Worm (Caenorhabditis elegans) whole organism, L2 larva: ENCODE results near the gene C08E8.9.

ENCODE experiments used
- F13H6.1 ChIP-seq: sonication (generic microtip); optimal IDR thresholded peaks from 2 replicates; lab custom pipeline; 2016; ENCODE audit warnings: missing genetic modification characterization, missing compliant biosample characterization
- R02D3.7 ChIP-seq: fragments of 150-350 bp; optimal IDR thresholded peaks from 2 replicates; lab custom pipeline; 2014; ENCODE audit warnings: missing biosample characterization, missing genetic modification characterization
- Y55F3AM.14 ChIP-seq: fragments of 200-800 bp; sonication (Bioruptor generic); optimal IDR thresholded peaks from 2 replicates; lab custom pipeline; 2018; ENCODE audit warnings: mild to moderate bottlenecking, missing genetic modification characterization, missing compliant biosample characterization
- ZK546.5 ChIP-seq: sonication (generic microtip); optimal IDR thresholded peaks from 2 replicates; lab custom pipeline; 2017; ENCODE audit warnings: missing biosample characterization, missing genetic modification characterization
- aly-2 ChIP-seq: fragments of 150-350 bp; optimal IDR thresholded peaks from 2 replicates; lab custom pipeline; 2014; ENCODE audit warnings: missing biosample characterization, missing genetic modification characterization
- ama-1 ChIP-seq: fragments of 150-350 bp; optimal IDR thresholded peaks from 2 replicates; lab custom pipeline; 2018; ENCODE audit warnings: inconsistent platforms
- blmp-1 ChIP-seq: sonication (generic microtip); optimal IDR thresholded peaks from 2 replicates; lab custom pipeline; 2017; ENCODE audit warnings: missing genetic modification characterization, mild to moderate bottlenecking, missing compliant biosample characterization, antibody characterized with exemption, moderate library complexity; ENCODE audit not compliant: insufficient read depth
- ceh-82 ChIP-seq: fragments of 150-350 bp; optimal IDR thresholded peaks from 2 replicates; lab custom pipeline; 2014; ENCODE audit warnings: missing biosample characterization, missing genetic modification characterization
- crh-2 ChIP-seq: sonication (generic microtip); optimal IDR thresholded peaks from 2 replicates; lab custom pipeline; 2017; ENCODE audit warnings: missing biosample characterization, missing genetic modification characterization
- dmd-4 ChIP-seq: sonication (generic microtip); optimal IDR thresholded peaks from 2 replicates; lab custom pipeline; 2017; ENCODE audit warnings: missing biosample characterization, missing genetic modification characterization
- egl-27 ChIP-seq: sonication (generic microtip); optimal IDR thresholded peaks from 3 replicates; lab custom pipeline; 2017; ENCODE audit warnings: missing biosample characterization, missing genetic modification reagents, missing genetic modification characterization
- elt-3 ChIP-seq: sonication (generic microtip); optimal IDR thresholded peaks from 2 replicates; lab custom pipeline; 2017; ENCODE audit warnings: missing biosample characterization, missing genetic modification characterization
- gmeb-1 ChIP-seq: fragments of 150-350 bp; optimal IDR thresholded peaks from 2 replicates; lab custom pipeline; 2014; ENCODE audit warnings: missing biosample characterization, missing genetic modification characterization
- lin-11 ChIP-seq: fragments of 150-350 bp; sonication (generic microtip); optimal IDR thresholded peaks from 2 replicates; lab custom pipeline; 2014; ENCODE audit warnings: missing biosample characterization, missing genetic modification characterization, inconsistent platforms, mixed read lengths
- lin-13 ChIP-seq: fragments of 150-350 bp; optimal IDR thresholded peaks from 2 replicates; lab custom pipeline; 2014; ENCODE audit warnings: missing biosample characterization, missing genetic modification reagents, missing genetic modification characterization
- lin-39 ChIP-seq: fragments of 150-350 bp; optimal IDR thresholded peaks from 2 replicates; lab custom pipeline; 2014; ENCODE audit warnings: missing biosample characterization, missing genetic modification reagents, missing genetic modification characterization
- lsy-2 ChIP-seq, 2 experiments: fragments of 150-350 bp in 1 of 2; sonication (generic microtip) in 1 of 2; optimal IDR thresholded peaks; 2 replicates each; lab custom pipeline; 2014 to 2017; ENCODE audit warnings: missing biosample characterization in 2 of 2, missing genetic modification characterization in 2 of 2
- mab-5 ChIP-seq: fragments of 150-350 bp; optimal IDR thresholded peaks from 2 replicates; lab custom pipeline; 2014; ENCODE audit warnings: missing biosample characterization, missing genetic modification characterization
- mbf-1 ChIP-seq: sonication (generic microtip); optimal IDR thresholded peaks from 2 replicates; lab custom pipeline; 2017; ENCODE audit warnings: missing biosample characterization, missing genetic modification characterization
- mdl-1 ChIP-seq, 2 experiments: fragments of 150-350 bp in 1 of 2; sonication (generic microtip) in 1 of 2; optimal IDR thresholded peaks; 2 replicates each; lab custom pipeline; 2017; ENCODE audit warnings: missing biosample characterization in 2 of 2, missing genetic modification characterization in 2 of 2
- nhr-10 ChIP-seq: sonication (generic microtip); optimal IDR thresholded peaks from 2 replicates; lab custom pipeline; 2017; ENCODE audit warnings: missing biosample characterization, missing genetic modification characterization
- nhr-11 ChIP-seq: fragments of 150-350 bp; optimal IDR thresholded peaks from 2 replicates; lab custom pipeline; 2014; ENCODE audit warnings: missing biosample characterization, missing genetic modification characterization
- nhr-12 ChIP-seq: fragments of 150-350 bp; optimal IDR thresholded peaks from 2 replicates; lab custom pipeline; 2014; ENCODE audit warnings: missing biosample characterization, missing genetic modification characterization
- nhr-129 ChIP-seq: fragments of 150-350 bp; optimal IDR thresholded peaks from 2 replicates; lab custom pipeline; 2014; ENCODE audit warnings: missing biosample characterization, missing genetic modification characterization
- nhr-25 ChIP-seq: fragments of 150-350 bp; sonication (generic microtip); optimal IDR thresholded peaks from 3 replicates; lab custom pipeline; 2014; ENCODE audit warnings: missing biosample characterization, missing genetic modification characterization
- sem-4 ChIP-seq: fragments of 150-350 bp; optimal IDR thresholded peaks from 2 replicates; lab custom pipeline; 2014; ENCODE audit warnings: missing biosample characterization, missing genetic modification reagents, missing genetic modification characterization
- skn-1 ChIP-seq: sonication (generic microtip); optimal IDR thresholded peaks from 2 replicates; lab custom pipeline; 2017; ENCODE audit warnings: missing biosample characterization, missing genetic modification characterization
- sma-9 ChIP-seq, 2 experiments: fragments of 150-350 bp in 1 of 2; sonication (generic microtip) in 1 of 2; optimal IDR thresholded peaks; 2 replicates each; lab custom pipeline; 2014 to 2016; ENCODE audit warnings: missing genetic modification characterization in 2 of 2, mild to moderate bottlenecking in 1 of 2, missing biosample characterization in 1 of 2, missing compliant biosample characterization in 1 of 2, missing genetic modification reagents in 1 of 2, moderate library complexity in 1 of 2
- snpc-4 ChIP-seq: fragments of 150-350 bp; optimal IDR thresholded peaks from 2 replicates; lab custom pipeline; 2014; ENCODE audit warnings: missing biosample characterization, missing genetic modification characterization
- unc-39 ChIP-seq: fragments of 150-350 bp; optimal IDR thresholded peaks from 2 replicates; lab custom pipeline; 2014; ENCODE audit warnings: missing biosample characterization, missing genetic modification characterization
- unc-55 ChIP-seq: fragments of 150-350 bp; sonication (generic microtip); optimal IDR thresholded peaks from 3 replicates; lab custom pipeline; 2014; ENCODE audit warnings: missing biosample characterization, missing genetic modification reagents, missing genetic modification characterization
- unc-62 ChIP-seq: fragments of 150-350 bp; optimal IDR thresholded peaks from 2 replicates; lab custom pipeline; 2014; ENCODE audit warnings: missing biosample characterization, missing genetic modification reagents, missing genetic modification characterization
- zag-1 ChIP-seq: fragments of 150-350 bp; optimal IDR thresholded peaks from 2 replicates; lab custom pipeline; 2014; ENCODE audit warnings: missing biosample characterization, missing genetic modification characterization
- ztf-11 ChIP-seq: sonication (generic microtip); optimal IDR thresholded peaks from 2 replicates; lab custom pipeline; 2017; ENCODE audit warnings: missing biosample characterization, missing genetic modification characterization
- ztf-4 ChIP-seq: fragments of 150-350 bp; optimal IDR thresholded peaks from 2 replicates; lab custom pipeline; 2014; ENCODE audit warnings: missing biosample characterization, missing genetic modification characterization

The C08E8.9 gene

ce11 chrV:18378819-18379218, 14.2 kb downstream of the C08E8.9 start, which contains the start of gene Y51A2B.8:
Y51A2B.8 (plus strand) TSS chrV:18379119.
- TF ChIP-seq nhr-11 (tag; lab: Kevin White, UChicago) (no peak), mab-5 (no peak), F13H6.1 (tag; lab: Kevin White, UChicago) (no peak), unc-39 (no peak), nhr-10 (no peak), sma-9 (GFP tag; optimal IDR thresholded peaks at IDR 0.05; lab: Kevin White, UChicago) (no peak), sma-9 (tag; optimal IDR thresholded peaks at IDR 0.05; lab: Kevin White, UChicago) (no peak), ZK546.5 (tag; lab: Kevin White, UChicago) (no peak), zag-1 (tag; lab: Kevin White, UChicago) (no peak), gmeb-1 (tag; lab: Kevin White, UChicago) (no peak), R02D3.7 (tag; lab: Kevin White, UChicago) (no peak), snpc-4 (no peak), unc-55 (GFP tag; lab: Kevin White, UChicago) (no peak), lin-39 (no peak), crh-2 (tag; lab: Kevin White, UChicago) (no peak), Y55F3AM.14 (GFP tag; lab: Kevin White, UChicago) (no peak), ztf-4 (no peak), aly-2 (tag; lab: Kevin White, UChicago) (no peak)

- TF ChIP-seq lin-13 (no peak), ztf-11 (tag; lab: Kevin White, UChicago) (no peak), mdl-1 (tag; optimal IDR thresholded peaks at IDR 0.05; lab: Kevin White, UChicago) (no peak)
Measured at ce11 chrV:18382590-18382989, 17.9 kb downstream of the C08E8.9 start, which contains the start of gene nhr-288. nhr-288 (minus strand) TSS chrV:18382690.

ce11 chrV:18389046-18389445, 24.4 kb downstream of the C08E8.9 start, which contains the start of the genes Y51A2B.4 and Y51A2B.5:
Y51A2B.4 (minus strand) TSS chrV:18389146.
Y51A2B.5 (plus strand) TSS chrV:18389277.
- TF ChIP-seq Y55F3AM.14 (GFP tag; lab: Kevin White, UChicago) (no peak), mdl-1 (tag; optimal IDR thresholded peaks at IDR 0.05; lab: Kevin White, UChicago) (no peak), ztf-4 (no peak), elt-3 (tag; lab: Kevin White, UChicago) (no peak), sem-4 (tag; lab: Kevin White, UChicago) (no peak), skn-1 (tag; lab: Kevin White, UChicago) (no peak), lsy-2 (tag; optimal IDR thresholded peaks at IDR 0.05; lab: Kevin White, UChicago) (no peak)
- TF ChIP-seq, all 48 proteins: peak for 0

- TF ChIP-seq egl-27 (tag; lab: Kevin White, UChicago) (no peak), nhr-12 (no peak), dmd-4 (tag; lab: Kevin White, UChicago) (no peak), nhr-25 (no peak)
Measured at ce11 chrV:18394203-18394602, 29.5 kb downstream of the C08E8.9 start, which contains the start of gene Y51A2B.6. Y51A2B.6 (minus strand) TSS chrV:18394303.

ce11 chrV:18395649-18396048, 31.0 kb downstream of the C08E8.9 start, which contains the start of gene Y51A2B.9:
Y51A2B.9 (minus strand) TSS chrV:18395749.
- no peak for TF ChIP-seq aly-2 (tag; lab: Kevin White, UChicago)
- no peak for TF ChIP-seq blmp-1
- no peak for TF ChIP-seq mbf-1
- no peak for TF ChIP-seq unc-39
- TF ChIP-seq nhr-129 (tag; lab: Kevin White, UChicago): no peak
- TF ChIP-seq ama-1: no peak
- TF ChIP-seq skn-1 (tag; lab: Kevin White, UChicago): no peak
- TF ChIP-seq lin-39: no peak
- TF ChIP-seq ztf-4: no peak
- no peak for TF ChIP-seq unc-62 (GFP tag; lab: Kevin White, UChicago)
- TF ChIP-seq lsy-2 (tag; optimal IDR thresholded peaks at IDR 0.05; lab: Kevin White, UChicago): no peak
- no peak for TF ChIP-seq ceh-82 (tag; lab: Kevin White, UChicago)
- no peak for TF ChIP-seq sma-9 (GFP tag; optimal IDR thresholded peaks at IDR 0.05; lab: Kevin White, UChicago)
- no peak for TF ChIP-seq sma-9 (tag; optimal IDR thresholded peaks at IDR 0.05; lab: Kevin White, UChicago)
- TF ChIP-seq nhr-11 (tag; lab: Kevin White, UChicago): no peak
- no peak for TF ChIP-seq lin-11
- no peak for TF ChIP-seq ZK546.5 (tag; lab: Kevin White, UChicago)
- TF ChIP-seq nhr-25: no peak
- no peak for TF ChIP-seq ztf-11 (tag; lab: Kevin White, UChicago)
- TF ChIP-seq dmd-4 (tag; lab: Kevin White, UChicago): no peak
- no peak for TF ChIP-seq Y55F3AM.14 (GFP tag; lab: Kevin White, UChicago)
